Worm (Caenorhabditis elegans): ENCODE data around the gene F09C6.15.

Gene F09C6.15

ce11 chrV:16861719-16862118 lies 31.8 kb upstream of the F09C6.15 start, which contains the start of the genes clec-32 and clec-24:
Gene clec-32, minus strand, starts transcription at chrV:16861819.
Gene clec-24, plus strand, starts transcription at chrV:16862012.
- TF ChIP-seq F23B12.7 (tag; optimal IDR thresholded peaks at IDR 0.05; ENCODE audit: insufficient read depth), result no peak
- TF ChIP-seq attf-3 (GFP tag; conservative IDR thresholded peaks at IDR 0.05), result no peak
- no peak for TF ChIP-seq D2030.7 (GFP tag; IDR thresholded peaks at IDR 0.05)
- TF ChIP-seq lsl-1 (GFP tag; optimal IDR thresholded peaks at IDR 0.05), result no peak
- no peak for TF ChIP-seq die-1 (tag; optimal IDR thresholded peaks at IDR 0.05)
- TF ChIP-seq cebp-2 (GFP tag; IDR thresholded peaks at IDR 0.05), result no peak
- TF ChIP-seq sdz-38 (tag; optimal IDR thresholded peaks at IDR 0.05), result no peak
- TF ChIP-seq ztf-6 (GFP tag; IDR thresholded peaks at IDR 0.05), result no peak
- TF ChIP-seq snpc-3.4 (tag; optimal IDR thresholded peaks at IDR 0.05), result no peak
- TF ChIP-seq K11D2.4 (GFP tag; IDR thresholded peaks at IDR 0.05), result no peak
- no peak for TF ChIP-seq fkh-3 (tag; optimal IDR thresholded peaks at IDR 0.05)
- no peak for TF ChIP-seq lag-1 (GFP tag; IDR thresholded peaks at IDR 0.05)
- TF ChIP-seq sea-2 (GFP tag; IDR thresholded peaks at IDR 0.05), result no peak
- no peak for TF ChIP-seq ztf-28 (GFP tag; IDR thresholded peaks at IDR 0.05)
- no peak for TF ChIP-seq Y53F4B.3 (GFP tag; IDR thresholded peaks at IDR 0.05)
- no peak for TF ChIP-seq atf-7 (tag; optimal IDR thresholded peaks at IDR 0.05)
- no peak for TF ChIP-seq snpc-1.3 (tag; optimal IDR thresholded peaks at IDR 0.05; ENCODE audit: insufficient read depth)

ce11 chrV:16865404-16865803 lies 28.1 kb upstream of the F09C6.15 start, which contains the start of gene clec-28:
Gene clec-28, plus strand, starts transcription at chrV:16865704.
- TF ChIP-seq die-1 (tag; optimal IDR thresholded peaks at IDR 0.05), result no peak
- no peak for TF ChIP-seq zfh-2 (GFP tag; conservative IDR thresholded peaks at IDR 0.05)
- TF ChIP-seq hmg-20 (GFP tag; IDR thresholded peaks at IDR 0.05), result no peak
- no peak for TF ChIP-seq sdz-38 (tag; optimal IDR thresholded peaks at IDR 0.05)
- TF ChIP-seq nfya-2 (GFP tag; IDR thresholded peaks at IDR 0.05), result no peak
- no peak for TF ChIP-seq rcor-1 (GFP tag; IDR thresholded peaks at IDR 0.05)
- no peak for TF ChIP-seq tbx-9 (tag; optimal IDR thresholded peaks at IDR 0.05; ENCODE audit: borderline replicate concordance)
- no peak for TF ChIP-seq ceh-91 (GFP tag; IDR thresholded peaks at IDR 0.05)

ce11 chrV:16869740-16870139 lies 23.8 kb upstream of the F09C6.15 start, which contains the start of gene clec-33:
Gene clec-33, minus strand, starts transcription at chrV:16869840.
- TF ChIP-seq F57C9.4 (tag; optimal IDR thresholded peaks at IDR 0.05) (no peak), F49E8.2 (tag; optimal IDR thresholded peaks at IDR 0.05; ENCODE audit: insufficient read depth) (no peak), him-1 (tag; optimal IDR thresholded peaks at IDR 0.05) (no peak), zim-3 (tag; optimal IDR thresholded peaks at IDR 0.05) (no peak), nfya-2 (GFP tag; IDR thresholded peaks at IDR 0.05) (no peak), unc-130 (GFP tag; optimal IDR thresholded peaks at IDR 0.05) (no peak), D2030.7 (GFP tag; IDR thresholded peaks at IDR 0.05) (no peak), cebp-1 (GFP tag; IDR thresholded peaks at IDR 0.05) (no peak), cebp-1 (tag; optimal IDR thresholded peaks at IDR 0.05) (no peak), nhr-27 (tag; optimal IDR thresholded peaks at IDR 0.05) (no peak), ceh-40 (GFP tag; IDR thresholded peaks at IDR 0.05) (no peak), efl-1 (GFP tag; optimal IDR thresholded peaks at IDR 0.05) (no peak), rpc-1 (optimal IDR thresholded peaks at IDR 0.05) (no peak), rpc-1 (tag; optimal IDR thresholded peaks at IDR 0.05) (no peak), F52B5.7 (tag; optimal IDR thresholded peaks at IDR 0.05) (no peak)

ce11 chrV:16871387-16871786 lies 22.2 kb upstream of the F09C6.15 start, which contains the start of gene thn-4:
Gene thn-4, minus strand, starts transcription at chrV:16871487.
- TF ChIP-seq tbp1 (GFP tag; optimal IDR thresholded peaks at IDR 0.05) (no peak), let-607 (tag; optimal IDR thresholded peaks at IDR 0.05) (no peak), Y79H2A.3 (GFP tag; conservative IDR thresholded peaks at IDR 0.05) (no peak), sea-2 (GFP tag; IDR thresholded peaks at IDR 0.05) (no peak), ccch-3 (GFP tag; optimal IDR thresholded peaks at IDR 0.05) (no peak), K11D2.4 (GFP tag; IDR thresholded peaks at IDR 0.05) (no peak), Y95B8A.8 (GFP tag; IDR thresholded peaks at IDR 0.05) (no peak), ets-4 (GFP tag; optimal IDR thresholded peaks at IDR 0.05) (no peak), ztf-25 (GFP tag; IDR thresholded peaks at IDR 0.05) (no peak), bed-1 (GFP tag; IDR thresholded peaks at IDR 0.05) (no peak), ceh-79 (tag; optimal IDR thresholded peaks at IDR 0.05) (no peak), nhr-120 (GFP tag; IDR thresholded peaks at IDR 0.05) (no peak)

Measured in whole organism, young adult.